Worm (Caenorhabditis elegans): ENCODE data around the gene F11C1.10.

DNA sequence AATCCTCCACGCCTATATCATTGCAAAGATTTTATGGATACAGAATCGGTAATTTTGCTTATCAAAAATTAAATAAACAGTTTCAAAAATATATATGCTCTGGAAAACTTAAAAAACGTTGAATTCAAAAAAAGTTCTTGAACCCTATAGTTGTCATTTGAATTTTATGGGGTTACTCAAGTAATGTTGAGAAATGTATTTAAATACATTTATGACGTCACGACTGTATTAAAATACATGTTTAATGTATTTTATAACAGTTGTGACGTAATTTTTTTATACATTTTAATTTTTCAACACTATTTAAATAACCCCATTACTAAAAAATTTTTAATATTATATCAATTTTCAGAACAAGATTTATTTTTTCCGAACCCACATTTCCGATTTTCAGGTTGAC is 19.3 kb downstream of the F11C1.10 start:
- TF ChIP-seq flt-1 (GFP tag; IDR thresholded peaks at IDR 0.05) (no peak), T22C8.4 (GFP tag; IDR thresholded peaks at IDR 0.05) (no peak), ref-1 (GFP tag; conservative IDR thresholded peaks at IDR 0.05) (no peak), tab-1 (GFP tag; IDR thresholded peaks at IDR 0.05) (no peak), klf-2 (GFP tag; conservative IDR thresholded peaks at IDR 0.05) (no peak)

All from whole organism, midembryonic.